Worm (Caenorhabditis elegans) whole organism, midembryonic: ENCODE results near the gene str-118.

Source experiments
- cog-1 ChIP-seq: sonication (generic microtip); optimal IDR thresholded peaks from 2 replicates; lab custom pipeline; 2016; ENCODE audit warnings: missing genetic modification characterization, missing compliant biosample characterization
- flt-1 ChIP-seq: fragments of 200-800 bp; sonication (Bioruptor generic); IDR thresholded peaks from 2 replicates; pipeline ENCODE4 v1.3.6; 2022; ENCODE audit warnings: missing genetic modification characterization, missing compliant biosample characterization
- med-1 ChIP-seq: sonication (generic microtip); optimal IDR thresholded peaks from 2 replicates; lab custom pipeline; 2017; ENCODE audit warnings: missing genetic modification characterization, mild to moderate bottlenecking, missing compliant biosample characterization, antibody characterized with exemption, missing genetic modification reagents; ENCODE audit not compliant: insufficient read depth
- tab-1 ChIP-seq: fragments of 200-800 bp; sonication (Bioruptor generic); IDR thresholded peaks from 2 replicates; pipeline ENCODE4 v1.3.6; 2022; ENCODE audit warnings: missing genetic modification characterization, missing compliant biosample characterization

DNA sequence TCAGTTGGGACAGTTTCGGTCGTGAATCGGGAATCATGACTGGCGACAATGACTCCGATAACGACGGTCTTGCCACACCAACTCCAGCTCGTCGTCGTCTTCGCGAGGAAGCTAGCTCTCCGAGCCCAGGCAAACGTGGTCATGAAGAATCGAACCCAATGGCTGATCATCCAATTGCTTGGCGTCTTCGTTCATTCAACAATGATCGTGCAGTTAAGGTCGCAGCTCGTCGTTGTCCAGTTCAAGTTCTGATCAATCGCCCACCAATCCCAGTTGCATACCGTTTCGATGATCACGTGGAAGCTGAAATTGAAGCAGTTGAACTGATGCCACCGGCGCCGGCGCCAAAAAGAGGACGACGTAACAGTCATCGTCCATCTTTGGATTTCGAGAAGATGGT, 4.8 kb upstream of the str-118 start:
- no peak for TF ChIP-seq cog-1 (tag; lab: Kevin White, UChicago)
- no peak for TF ChIP-seq med-1 (GFP tag; lab: Kevin White, UChicago)
- no peak for TF ChIP-seq tab-1 (GFP tag; lab: Robert Waterston, UW)
- no peak for TF ChIP-seq flt-1
